Worm (Caenorhabditis elegans) whole organism, L1 larva: ENCODE measurements around the gene D2085.7.

ENCODE experiments used
- Y116A8C.19 ChIP-seq: sonication (generic microtip); optimal IDR thresholded peaks from 2 replicates; lab custom pipeline; 2016; ENCODE audit warnings: missing compliant biosample characterization, missing genetic modification characterization, borderline replicate concordance
- aha-1 ChIP-seq: fragments of 150-350 bp; optimal IDR thresholded peaks from 2 replicates; lab custom pipeline; 2014; ENCODE audit warnings: missing biosample characterization, missing genetic modification characterization
- aly-2 ChIP-seq: fragments of 150-350 bp; optimal IDR thresholded peaks from 2 replicates; lab custom pipeline; 2014; ENCODE audit warnings: missing biosample characterization, missing genetic modification characterization
- ama-1 ChIP-seq: fragments of 150-350 bp; optimal IDR thresholded peaks from 2 replicates; lab custom pipeline; 2014
- fkh-10 ChIP-seq: sonication (generic microtip); optimal IDR thresholded peaks from 2 replicates; lab custom pipeline; 2017; ENCODE audit warnings: missing biosample characterization, missing genetic modification reagents, missing genetic modification characterization
- fkh-8 ChIP-seq: sonication (generic microtip); optimal IDR thresholded peaks from 2 replicates; lab custom pipeline; 2016; ENCODE audit warnings: mild to moderate bottlenecking, missing genetic modification characterization, missing compliant biosample characterization
- irx-1 ChIP-seq: sonication (generic microtip); optimal IDR thresholded peaks from 2 replicates; lab custom pipeline; 2016; ENCODE audit warnings: missing genetic modification characterization, missing compliant biosample characterization
- lin-39 ChIP-seq: fragments of 150-350 bp; optimal IDR thresholded peaks from 2 replicates; lab custom pipeline; 2014; ENCODE audit warnings: missing biosample characterization, missing genetic modification reagents, missing genetic modification characterization
- lsy-2 ChIP-seq, 2 experiments: fragments of 150-350 bp; optimal IDR thresholded peaks; 2 replicates each; lab custom pipeline; 2014; ENCODE audit warnings: missing biosample characterization in 2 of 2, missing genetic modification characterization in 2 of 2
- mdl-1 ChIP-seq, 2 experiments: fragments of 150-350 bp; optimal IDR thresholded peaks; 2 replicates each; lab custom pipeline; 2014 to 2017; ENCODE audit warnings: missing biosample characterization in 2 of 2, missing genetic modification characterization in 2 of 2, inconsistent platforms in 1 of 2

DNA sequence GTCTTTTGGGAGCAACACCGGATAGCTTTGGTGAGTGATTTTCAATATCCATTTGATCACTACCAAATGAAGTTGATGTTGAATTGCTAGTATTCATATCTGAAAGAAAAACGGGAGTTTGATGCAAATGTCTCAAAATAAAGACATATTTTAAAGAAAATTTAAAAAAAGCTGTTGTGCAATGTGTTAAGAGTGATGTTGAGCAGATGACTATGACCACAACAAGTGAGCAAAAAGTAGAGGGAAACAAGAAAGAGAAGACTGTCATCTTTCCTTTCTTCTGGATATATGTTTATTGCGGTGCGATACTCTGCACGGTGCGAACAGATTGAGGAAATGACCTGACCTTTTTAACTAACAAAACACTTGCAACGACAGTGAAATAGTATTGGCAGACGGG lies 17.8 kb upstream of the D2085.7 start, which contains the start of gene T22C8.4:
- TF ChIP-seq lsy-2 (tag; optimal IDR thresholded peaks at IDR 0.05; lab: Kevin White, UChicago) (no peak), fkh-10 (GFP tag; lab: Kevin White, UChicago) (no peak), fkh-8 (tag; lab: Kevin White, UChicago) (no peak), aly-2 (no peak), irx-1 (tag; lab: Kevin White, UChicago) (no peak), Y116A8C.19 (tag; lab: Kevin White, UChicago) (no peak), lin-39 (no peak), ama-1 (lab: Kevin White, UChicago) (no peak), mdl-1 (tag; optimal IDR thresholded peaks at IDR 0.05; lab: Kevin White, UChicago) (no peak), aha-1 (tag; lab: Kevin White, UChicago) (no peak)
